Worm (Caenorhabditis elegans) whole organism, young adult: ENCODE data around the gene irg-4.
A peak's percentile ranks its signal among the peaks of the same experiment; 100 is the strongest.

Source experiments
- B0019.2 ChIP-seq: fragments of 200-800 bp; sonication (Bioruptor generic); conservative IDR thresholded peaks from 2 replicates; pipeline ENCODE4 v1.3.6; 2022; ENCODE audit warnings: missing genetic modification reagents, missing genetic modification characterization, missing compliant biosample characterization
- B0035.1 ChIP-seq: sonication (generic microtip); optimal IDR thresholded peaks from 2 replicates; lab custom pipeline; 2016; ENCODE audit warnings: missing genetic modification characterization, mild to moderate bottlenecking, missing compliant biosample characterization, missing genotype, missing genetic modification reagents
- B0336.3 ChIP-seq: fragments of 200-800 bp; sonication (Bioruptor generic); IDR thresholded peaks from 2 replicates; pipeline ENCODE4 v1.3.6; 2022; ENCODE audit warnings: missing genetic modification characterization, missing compliant biosample characterization
- C06A6.2 ChIP-seq: fragments of 200-800 bp; sonication (Bioruptor generic); conservative IDR thresholded peaks from 2 replicates; pipeline ENCODE4 v1.3.6; 2022; ENCODE audit warnings: missing genetic modification characterization, missing compliant biosample characterization
- C17E4.6 ChIP-seq: fragments of 200-800 bp; sonication (Bioruptor generic); IDR thresholded peaks from 2 replicates; pipeline ENCODE4 v1.3.6; 2022; ENCODE audit warnings: missing genetic modification reagents, missing genetic modification characterization, missing compliant biosample characterization
- F22D6.2 ChIP-seq: sonication (generic microtip); optimal IDR thresholded peaks from 2 replicates; lab custom pipeline; 2016; ENCODE audit warnings: mild to moderate bottlenecking, missing genetic modification characterization, missing compliant biosample characterization
- Y56A3A.18 ChIP-seq: fragments of 200-800 bp; sonication (Bioruptor generic); IDR thresholded peaks from 2 replicates; pipeline ENCODE4 v1.3.6; 2022; ENCODE audit warnings: missing genetic modification reagents, missing genetic modification characterization, missing compliant biosample characterization
- atf-7 ChIP-seq: sonication (generic microtip); optimal IDR thresholded peaks from 2 replicates; lab custom pipeline; 2017; ENCODE audit warnings: mild to moderate bottlenecking, missing genetic modification characterization, missing compliant biosample characterization
- cebp-2 ChIP-seq: fragments of 200-800 bp; sonication (Bioruptor generic); IDR thresholded peaks from 2 replicates; pipeline ENCODE4 v1.3.6; 2022; ENCODE audit warnings: missing genetic modification characterization, missing compliant biosample characterization
- ceh-27 ChIP-seq: fragments of 200-800 bp; sonication (Bioruptor generic); optimal IDR thresholded peaks from 2 replicates; lab custom pipeline; 2018; ENCODE audit warnings: mild to moderate bottlenecking, missing genetic modification characterization, moderate library complexity, missing compliant biosample characterization
- ceh-79 ChIP-seq: sonication (generic microtip); optimal IDR thresholded peaks from 2 replicates; lab custom pipeline; 2017; ENCODE audit warnings: mild to moderate bottlenecking, missing genetic modification characterization, missing compliant biosample characterization
- die-1 ChIP-seq: sonication (generic microtip); optimal IDR thresholded peaks from 2 replicates; lab custom pipeline; 2016; ENCODE audit warnings: missing genotype, mild to moderate bottlenecking, missing genetic modification characterization, missing compliant biosample characterization
- dox-1 ChIP-seq: fragments of 200-800 bp; sonication (Bioruptor generic); IDR thresholded peaks from 2 replicates; pipeline ENCODE4 v1.3.6; 2022; ENCODE audit warnings: missing genetic modification reagents, missing genetic modification characterization, missing compliant biosample characterization
- efl-1 ChIP-seq: fragments of 150-350 bp; optimal IDR thresholded peaks from 2 replicates; lab custom pipeline; 2014; ENCODE audit warnings: missing biosample characterization, missing genetic modification reagents, missing genetic modification characterization
- ekl-4 ChIP-seq: fragments of 200-800 bp; sonication (Bioruptor generic); IDR thresholded peaks from 2 replicates; pipeline ENCODE4 v1.3.6; 2022; ENCODE audit warnings: missing genetic modification reagents, missing genetic modification characterization, missing compliant biosample characterization
- ets-4 ChIP-seq: fragments of 200-800 bp; sonication (Bioruptor generic); optimal IDR thresholded peaks from 2 replicates; lab custom pipeline; 2018; ENCODE audit warnings: mild to moderate bottlenecking, missing genetic modification characterization, missing compliant biosample characterization
- him-1 ChIP-seq: sonication (generic microtip); optimal IDR thresholded peaks from 2 replicates; lab custom pipeline; 2016; ENCODE audit warnings: missing genotype, missing genetic modification reagents, missing genetic modification characterization, missing compliant biosample characterization
- hrde-1 ChIP-seq: sonication (generic microtip); optimal IDR thresholded peaks from 2 replicates; lab custom pipeline; 2016; ENCODE audit warnings: missing genetic modification characterization, mild to moderate bottlenecking, missing compliant biosample characterization, moderate library complexity, missing genotype, missing genetic modification reagents, borderline replicate concordance
- lag-1 ChIP-seq: fragments of 200-800 bp; sonication (Bioruptor generic); IDR thresholded peaks from 2 replicates; pipeline ENCODE4 v1.3.6; 2022; ENCODE audit warnings: missing genetic modification reagents, missing genetic modification characterization, missing compliant biosample characterization
- lin-26 ChIP-seq: fragments of 200-800 bp; sonication (Bioruptor generic); IDR thresholded peaks from 2 replicates; pipeline ENCODE4 v1.3.6; 2022; ENCODE audit warnings: missing genetic modification reagents, missing genetic modification characterization, missing compliant biosample characterization
- lin-40 ChIP-seq: sonication (generic microtip); optimal IDR thresholded peaks from 2 replicates; lab custom pipeline; 2016; ENCODE audit warnings: missing genetic modification characterization, mild to moderate bottlenecking, missing compliant biosample characterization, missing genotype, missing genetic modification reagents
- lin-54 ChIP-seq: fragments of 200-800 bp; sonication (Bioruptor generic); optimal IDR thresholded peaks from 2 replicates; lab custom pipeline; 2018; ENCODE audit warnings: mild to moderate bottlenecking, missing genetic modification characterization, missing compliant biosample characterization
- lsl-1 ChIP-seq: fragments of 200-800 bp; sonication (Bioruptor generic); optimal IDR thresholded peaks from 2 replicates; lab custom pipeline; 2018; ENCODE audit warnings: mild to moderate bottlenecking, missing genetic modification characterization, moderate library complexity, missing compliant biosample characterization
- madf-10 ChIP-seq: sonication (generic microtip); optimal IDR thresholded peaks from 2 replicates; lab custom pipeline; 2016; ENCODE audit warnings: mild to moderate bottlenecking, missing genetic modification characterization, missing compliant biosample characterization
- madf-3 ChIP-seq: fragments of 200-800 bp; sonication (Bioruptor generic); IDR thresholded peaks from 2 replicates; pipeline ENCODE4 v1.3.6; 2022; ENCODE audit warnings: missing genetic modification reagents, missing genetic modification characterization, missing compliant biosample characterization
- madf-6 ChIP-seq: fragments of 200-800 bp; sonication (Bioruptor generic); IDR thresholded peaks from 2 replicates; pipeline ENCODE4 v1.3.6; 2022; ENCODE audit warnings: missing genetic modification reagents, missing genetic modification characterization, missing compliant biosample characterization
- nhr-120 ChIP-seq: fragments of 200-800 bp; sonication (Bioruptor generic); IDR thresholded peaks from 2 replicates; pipeline ENCODE4 v1.3.6; 2022; ENCODE audit warnings: missing genetic modification characterization, missing compliant biosample characterization
- nhr-27 ChIP-seq: fragments of 200-800 bp; sonication (Bioruptor generic); optimal IDR thresholded peaks from 2 replicates; lab custom pipeline; 2018; ENCODE audit warnings: mild to moderate bottlenecking, missing genetic modification characterization, moderate library complexity, missing compliant biosample characterization
- nhr-80 ChIP-seq: sonication (generic microtip); optimal IDR thresholded peaks from 2 replicates; lab custom pipeline; 2016; ENCODE audit warnings: missing genetic modification characterization, missing compliant biosample characterization
- repo-1 ChIP-seq: sonication (generic microtip); optimal IDR thresholded peaks from 2 replicates; lab custom pipeline; 2017; ENCODE audit warnings: mild to moderate bottlenecking, missing genetic modification characterization, missing compliant biosample characterization
- somi-1 ChIP-seq: fragments of 200-800 bp; sonication (Bioruptor generic); optimal IDR thresholded peaks from 2 replicates; lab custom pipeline; 2018; ENCODE audit warnings: mild to moderate bottlenecking, missing genetic modification characterization, missing compliant biosample characterization
- sptf-2 ChIP-seq: fragments of 200-800 bp; sonication (Bioruptor generic); optimal IDR thresholded peaks from 2 replicates; lab custom pipeline; 2018; ENCODE audit warnings: mild to moderate bottlenecking, missing genetic modification characterization, missing compliant biosample characterization
- tbx-9 ChIP-seq: sonication (generic microtip); optimal IDR thresholded peaks from 2 replicates; lab custom pipeline; 2016; ENCODE audit warnings: borderline replicate concordance, missing genetic modification characterization, inconsistent platforms, missing compliant biosample characterization
- unc-62 ChIP-seq: fragments of 150-350 bp; optimal IDR thresholded peaks from 2 replicates; lab custom pipeline; 2014; ENCODE audit warnings: missing biosample characterization, missing genetic modification reagents, missing genetic modification characterization
- ztf-26 ChIP-seq: sonication (generic microtip); optimal IDR thresholded peaks from 2 replicates; lab custom pipeline; 2017; ENCODE audit warnings: missing genetic modification characterization, missing compliant biosample characterization
- ztf-28 ChIP-seq: fragments of 200-800 bp; sonication (Bioruptor generic); IDR thresholded peaks from 2 replicates; pipeline ENCODE4 v1.3.6; 2022; ENCODE audit warnings: missing genetic modification reagents, missing genetic modification characterization, missing compliant biosample characterization

Gene irg-4

ce11 chrIV:12391003-12391637 is 44.5 kb upstream of the irg-4 start, which contains the start of the genes rps-23 and dpm-3 (continued):
- TF ChIP-seq him-1 (tag; lab: Kevin White, UChicago), result peak; percentile 71
- TF ChIP-seq F22D6.2, result peak; percentile 60
- peak; percentile 52 for TF ChIP-seq C06A6.2 (GFP tag; lab: Robert Waterston, UW)
- TF ChIP-seq nhr-120 (GFP tag; lab: Robert Waterston, UW), result 0 out of 2 replicates have a peak, but pooled peaks have one; percentile 62
- TF ChIP-seq tbx-9 (tag; lab: Kevin White, UChicago), result no peak

- TF ChIP-seq ztf-26 (tag; lab: Kevin White, UChicago) (no peak), ztf-28 (GFP tag; lab: Robert Waterston, UW) (no peak), C17E4.6 (GFP tag; lab: Robert Waterston, UW) (no peak), somi-1 (no peak), cebp-2 (0 out of 2 replicates have a peak, but pooled peaks have one; percentile 41), lag-1 (GFP tag; lab: Robert Waterston, UW) (no peak), madf-10 (tag; lab: Kevin White, UChicago) (no peak), ets-4 (no peak)
Measured at ce11 chrIV:12396645-12397258, 38.9 kb upstream of the irg-4 start.

- no peak for TF ChIP-seq efl-1 (GFP tag; lab: Kevin White, UChicago)
- no peak for TF ChIP-seq ekl-4 (GFP tag; lab: Robert Waterston, UW)
- TF ChIP-seq, all 124 proteins: peak for 0
Measured at ce11 chrIV:12398437-12398836, 37.2 kb upstream of the irg-4 start, which contains the start of gene acs-20. TSS of gene acs-20 (minus strand) at chrIV:12398706.

DNA sequence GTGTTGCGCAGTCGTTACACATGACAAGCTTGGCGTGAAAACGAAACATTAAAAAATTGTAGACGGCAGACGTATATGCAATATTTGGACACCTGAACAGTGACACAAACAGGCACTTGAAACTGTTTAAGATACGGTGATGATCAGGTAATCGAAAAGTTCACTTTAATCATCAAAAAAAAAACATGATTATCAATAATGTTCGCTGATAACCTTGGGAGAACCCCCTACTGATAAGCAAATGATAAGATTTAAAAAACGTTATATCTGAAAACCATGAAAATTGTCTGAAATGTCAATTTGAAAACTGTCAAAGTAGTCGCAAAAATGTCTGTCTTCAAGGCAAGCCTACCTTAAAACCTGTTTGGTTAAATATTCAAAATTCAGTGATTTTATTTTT is 35.6 kb upstream of the irg-4 start:
- TF ChIP-seq ceh-27 (GFP tag; lab: Kevin White, UChicago), result no peak
- no peak for TF ChIP-seq somi-1
- no peak for TF ChIP-seq lin-26
- no peak for TF ChIP-seq B0035.1 (tag; lab: Kevin White, UChicago)
- peak; percentile 69 for TF ChIP-seq unc-62
- TF ChIP-seq B0336.3 (GFP tag; lab: Robert Waterston, UW), result no peak
- no peak for TF ChIP-seq repo-1 (tag; lab: Kevin White, UChicago)
- TF ChIP-seq madf-6 (GFP tag; lab: Robert Waterston, UW), result no peak
- TF ChIP-seq lin-54 (GFP tag; lab: Kevin White, UChicago), result peak; percentile 10
- no peak for TF ChIP-seq die-1 (tag; lab: Kevin White, UChicago)
- TF ChIP-seq hrde-1, result no peak
- TF ChIP-seq nhr-80 (tag; lab: Kevin White, UChicago), result peak; percentile 93
- TF ChIP-seq madf-3 (GFP tag; lab: Robert Waterston, UW), result no peak
- TF ChIP-seq ceh-79 (tag; lab: Kevin White, UChicago), result no peak
- no peak for TF ChIP-seq B0019.2 (GFP tag; lab: Robert Waterston, UW)
- no peak for TF ChIP-seq sptf-2 (GFP tag; lab: Kevin White, UChicago)
- peak; percentile 19 for TF ChIP-seq atf-7 (tag; lab: Kevin White, UChicago)
- no peak for TF ChIP-seq lsl-1 (GFP tag; lab: Kevin White, UChicago)
- no peak for TF ChIP-seq nhr-27 (tag; lab: Kevin White, UChicago)
- TF ChIP-seq C06A6.2 (GFP tag; lab: Robert Waterston, UW), result no peak
- TF ChIP-seq lin-40 (tag; lab: Kevin White, UChicago), result peak; percentile 19
- no peak for TF ChIP-seq Y56A3A.18 (GFP tag; lab: Robert Waterston, UW)
- TF ChIP-seq dox-1, result peak; percentile 47; the same call in 1 of the 2 replicates
